Worm (Caenorhabditis elegans) whole organism, L4/young adult: ENCODE data around the gene srh-193.
"Not testable (repeated sequence)": the region's sequence is repeated elsewhere in the genome, so short reads cannot be mapped to it uniquely, and the experiment has no call there.

Experiments
- W03F9.2 ChIP-seq: fragments of 150-350 bp; optimal IDR thresholded peaks from 2 replicates; lab custom pipeline; 2014; ENCODE audit warnings: missing biosample characterization, missing genetic modification characterization
- dao-5 ChIP-seq: sonication (generic microtip); optimal IDR thresholded peaks from 2 replicates; lab custom pipeline; 2016; ENCODE audit warnings: missing genotype, missing genetic modification characterization, moderate library complexity, missing compliant biosample characterization
- him-1 ChIP-seq: sonication (generic microtip); optimal IDR thresholded peaks from 2 replicates; lab custom pipeline; 2016; ENCODE audit warnings: missing genotype, missing genetic modification reagents, missing genetic modification characterization, missing compliant biosample characterization

Gene srh-193

ce11 chrV:4295920-4296319 lies 5.9 kb upstream of the srh-193 start, which contains the start of gene F47D2.11:
Gene F47D2.11 (minus strand): TSS chrV:4296020.
- TF ChIP-seq W03F9.2: no peak
- TF ChIP-seq dao-5: no peak
- no peak for TF ChIP-seq him-1

ce11 chrV:4293425-4293824 lies 3.4 kb upstream of the srh-193 start, which contains the start of gene srh-194:
Gene srh-194 (minus strand): TSS chrV:4293525.
- TF ChIP-seq him-1, dao-5, W03F9.2: not testable (repeated sequence)

ce11 chrV:4284737-4285136 lies 5.3 kb downstream of the srh-193 start, which contains the start of gene srt-19:
Gene srt-19 (plus strand): TSS chrV:4285037.
- TF ChIP-seq dao-5, W03F9.2, him-1: not testable (repeated sequence)

ce11 chrV:4281699-4282098 lies 8.3 kb downstream of the srh-193 start, which contains the start of gene srt-37:
Gene srt-37 (minus strand): TSS chrV:4281799.
- not testable (repeated sequence) for TF ChIP-seq W03F9.2, dao-5, him-1

- not testable (repeated sequence) for TF ChIP-seq W03F9.2, him-1, dao-5
These were observed 11.3 kb downstream of the srh-193 start, which contains the start of gene srt-20 for ce11 chrV:4278735-4279134. Gene srt-20 (minus strand): TSS chrV:4278835.

ce11 chrV:4273372-4273771 lies 16.6 kb downstream of the srh-193 start:
- no peak for TF ChIP-seq dao-5
- TF ChIP-seq W03F9.2: no peak
- no peak for TF ChIP-seq him-1

ce11 chrV:4271258-4271657 lies 18.7 kb downstream of the srh-193 start, which contains the start of gene srt-38:
Gene srt-38 (minus strand): TSS chrV:4271358.
- TF ChIP-seq dao-5, him-1, W03F9.2: not testable (repeated sequence)

- TF ChIP-seq him-1, W03F9.2, dao-5: not testable (repeated sequence)
These were observed 21.8 kb downstream of the srh-193 start, which contains the start of gene srt-36 for ce11 chrV:4268213-4268612. Gene srt-36 (minus strand): TSS chrV:4268313.

ce11 chrV:4264516-4264915 lies 25.5 kb downstream of the srh-193 start, which contains the start of gene srt-35:
Gene srt-35 (minus strand): TSS chrV:4264616.
- TF ChIP-seq W03F9.2 (no peak), dao-5 (no peak), him-1 (no peak)

ce11 chrV:4261385-4261784 lies 28.6 kb downstream of the srh-193 start:
- TF ChIP-seq dao-5 (no peak), him-1 (no peak), W03F9.2 (no peak)

- TF ChIP-seq dao-5 (no peak), W03F9.2 (no peak), him-1 (no peak)
These were observed 29.9 kb downstream of the srh-193 start, which contains the start of gene srt-3 for ce11 chrV:4260090-4260489. Gene srt-3 (minus strand): TSS chrV:4260190.

- no peak for TF ChIP-seq dao-5
- TF ChIP-seq him-1: no peak
- TF ChIP-seq W03F9.2: no peak
These were observed 33.5 kb downstream of the srh-193 start, which contains the start of gene srt-14 for ce11 chrV:4256474-4256873. Gene srt-14 (minus strand): TSS chrV:4256574.

ce11 chrV:4250047-4250446 lies 39.9 kb downstream of the srh-193 start, which contains the start of gene srt-13:
Gene srt-13 (minus strand): TSS chrV:4250147.
- TF ChIP-seq dao-5 (no peak), W03F9.2 (no peak), him-1 (no peak)

ce11 chrV:4248359-4248758 lies 41.6 kb downstream of the srh-193 start:
- TF ChIP-seq W03F9.2 (no peak), him-1 (no peak), dao-5 (no peak)

- no peak for TF ChIP-seq him-1
- no peak for TF ChIP-seq W03F9.2
- no peak for TF ChIP-seq dao-5
These were observed 47.6 kb downstream of the srh-193 start, which contains the start of gene srt-12 for ce11 chrV:4242431-4242830. Gene srt-12 (minus strand): TSS chrV:4242531.

ce11 chrV:4241555-4241954 lies 48.4 kb downstream of the srh-193 start:
- TF ChIP-seq dao-5: no peak
- TF ChIP-seq him-1: no peak
- no peak for TF ChIP-seq W03F9.2
